Worm (Caenorhabditis elegans): ENCODE measurements around the gene srr-1.

DNA sequence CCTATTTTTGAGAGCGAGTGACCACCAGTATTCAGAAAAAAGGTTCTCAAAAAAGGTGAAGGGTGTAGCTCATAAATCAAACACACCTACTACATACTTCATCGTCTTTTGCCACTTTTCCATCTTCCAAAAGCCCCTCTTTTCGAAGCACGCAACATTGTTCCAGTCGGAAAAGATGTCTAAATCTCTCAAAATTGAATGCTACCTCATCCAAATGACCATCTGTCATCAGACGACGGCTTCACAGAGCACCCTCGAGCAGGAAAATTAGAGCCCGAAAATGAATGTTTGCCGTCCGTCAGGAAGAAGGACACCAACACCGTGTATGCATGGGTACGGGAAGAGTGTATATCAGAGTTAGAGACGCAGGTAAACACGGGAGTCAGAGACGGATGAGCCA lies 32.0 kb downstream of the srr-1 start:
- no peak for TF ChIP-seq ama-1 (optimal IDR thresholded peaks at IDR 0.05)
- TF ChIP-seq scrt-1 (GFP tag; IDR thresholded peaks at IDR 0.05): no peak
- no peak for TF ChIP-seq tbx-11 (GFP tag; IDR thresholded peaks at IDR 0.05)

Measured in whole organism, early embryonic.